Worm (Caenorhabditis elegans): Measurements from ENCODE around the gene F10B5.3.

- no peak for TF ChIP-seq ama-1 (optimal IDR thresholded peaks at IDR 0.05)
- TF ChIP-seq zip-5 (tag; optimal IDR thresholded peaks at IDR 0.05): no peak
- TF ChIP-seq ceh-14 (tag; optimal IDR thresholded peaks at IDR 0.05): no peak
- no peak for TF ChIP-seq gmeb-2 (tag; optimal IDR thresholded peaks at IDR 0.05)
- TF ChIP-seq dmd-4 (tag; optimal IDR thresholded peaks at IDR 0.05; ENCODE audit: borderline replicate concordance): no peak
- no peak for TF ChIP-seq hlh-15 (tag; optimal IDR thresholded peaks at IDR 0.05)
- TF ChIP-seq tbx-7 (tag; optimal IDR thresholded peaks at IDR 0.05): no peak
- TF ChIP-seq pha-4 (tag; optimal IDR thresholded peaks at IDR 0.05): no peak
- TF ChIP-seq nfya-1 (tag; optimal IDR thresholded peaks at IDR 0.05): no peak
- TF ChIP-seq ref-2 (tag; optimal IDR thresholded peaks at IDR 0.05): no peak
Measured at ce11 chrII:8156845-8157373, 7.1 kb upstream of the F10B5.3 start, which contains the start of the genes tub-1 and tmem-138.

Measured in whole organism, late embryonic.